Worm (Caenorhabditis elegans) whole organism, L3 larva: ENCODE measurements around the gene C56G2.15.

Source experiments
- lin-39 ChIP-seq: fragments of 150-350 bp; optimal IDR thresholded peaks from 2 replicates; lab custom pipeline; 2018; ENCODE audit warnings: missing biosample characterization, missing genetic modification reagents, missing genetic modification characterization
- nhr-28 ChIP-seq: fragments of 150-350 bp; optimal IDR thresholded peaks from 2 replicates; lab custom pipeline; 2014; ENCODE audit warnings: missing biosample characterization, missing genetic modification characterization
- skn-1 ChIP-seq: fragments of 150-350 bp; optimal IDR thresholded peaks from 2 replicates; lab custom pipeline; 2014; ENCODE audit warnings: missing biosample characterization, missing genetic modification characterization
- zag-1 ChIP-seq: fragments of 150-350 bp; optimal IDR thresholded peaks from 2 replicates; lab custom pipeline; 2014; ENCODE audit warnings: missing biosample characterization, missing genetic modification characterization

- no peak for TF ChIP-seq lin-39 (tag; lab: Kevin White, UChicago)
- no peak for TF ChIP-seq nhr-28 (tag; lab: Kevin White, UChicago)
- TF ChIP-seq skn-1 (tag; lab: Kevin White, UChicago): no peak
- TF ChIP-seq zag-1 (tag; lab: Kevin White, UChicago): no peak
Measured at ce11 chrIII:6390644-6391043, 22.9 kb upstream of the C56G2.15 start, which contains the start of gene smrc-1.
